Worm (Caenorhabditis elegans): ENCODE measurements around the gene smut-1.

Gene smut-1

ce11 chrV:6100492-6101004, 3.6 kb downstream of the smut-1 start, which contains the start of gene crt-1 (continued):
- TF ChIP-seq saeg-2 (GFP tag; IDR thresholded peaks at IDR 0.05) (peak; percentile 70; the same call in 1 of the 2 replicates), R02D3.7 (tag; optimal IDR thresholded peaks at IDR 0.05) (no peak), pqm-1 (tag; optimal IDR thresholded peaks at IDR 0.05) (no peak), dmd-6 (GFP tag; IDR thresholded peaks at IDR 0.05) (peak; percentile 96), mep-1 (tag; optimal IDR thresholded peaks at IDR 0.05) (peak; percentile 94), snpc-4 (tag; optimal IDR thresholded peaks at IDR 0.05) (no peak), lin-1 (GFP tag; IDR thresholded peaks at IDR 0.05) (peak; percentile 85; the same call in 1 of the 2 replicates), nhr-76 (tag; optimal IDR thresholded peaks at IDR 0.05) (no peak)

ce11 chrV:6101243-6101898, 4.5 kb downstream of the smut-1 start:
- TF ChIP-seq pqm-1 (tag; optimal IDR thresholded peaks at IDR 0.05) = peak; percentile 39
- TF ChIP-seq ctbp-1 (GFP tag; IDR thresholded peaks at IDR 0.05) = no peak
- TF ChIP-seq hlh-30 (tag; optimal IDR thresholded peaks at IDR 0.05; ENCODE audit: insufficient read depth) = no peak
- TF ChIP-seq lim-7 (GFP tag; IDR thresholded peaks at IDR 0.05) = no peak
- no peak for TF ChIP-seq nhr-25 (tag; optimal IDR thresholded peaks at IDR 0.05; ENCODE audit: borderline replicate concordance, insufficient read depth)
- TF ChIP-seq lin-29 (GFP tag; IDR thresholded peaks at IDR 0.05) = no peak
- TF ChIP-seq ceh-62 (tag; optimal IDR thresholded peaks at IDR 0.05) = no peak
- TF ChIP-seq spr-1 (tag; optimal IDR thresholded peaks at IDR 0.05) = no peak
- no peak for TF ChIP-seq ama-1 (optimal IDR thresholded peaks at IDR 0.05)
- no peak for TF ChIP-seq Y5F2A.4 (GFP tag; optimal IDR thresholded peaks at IDR 0.05)
- TF ChIP-seq nhr-237 (tag; optimal IDR thresholded peaks at IDR 0.05) = no peak
- TF ChIP-seq unc-62 (GFP tag; optimal IDR thresholded peaks at IDR 0.05 in 1 of 2) = peak in 1 of 2 experiments; percentile 49
- TF ChIP-seq unc-62 (tag; optimal IDR thresholded peaks at IDR 0.05) = no peak
- no peak for TF ChIP-seq mxl-3 (GFP tag; optimal IDR thresholded peaks at IDR 0.05)
- TF ChIP-seq set-16 (GFP tag; IDR thresholded peaks at IDR 0.05) = no peak
- TF ChIP-seq lin-13 (GFP tag; optimal IDR thresholded peaks at IDR 0.05) = no peak
- TF ChIP-seq dmd-6 (GFP tag; IDR thresholded peaks at IDR 0.05) = no peak
- TF ChIP-seq ceh-82 (tag; optimal IDR thresholded peaks at IDR 0.05) = no peak
- no peak for TF ChIP-seq F49E8.2 (tag; optimal IDR thresholded peaks at IDR 0.05; ENCODE audit: borderline replicate concordance)
- no peak for TF ChIP-seq aha-1 (tag)
- no peak for TF ChIP-seq cey-2 (tag; optimal IDR thresholded peaks at IDR 0.05; ENCODE audit: borderline replicate concordance, insufficient read depth)
- TF ChIP-seq mes-2 (tag; optimal IDR thresholded peaks at IDR 0.05; ENCODE audit: poor library complexity, severe bottlenecking) = no peak
- TF ChIP-seq daf-8 (GFP tag; IDR thresholded peaks at IDR 0.05) = no peak
- TF ChIP-seq F10B5.3 (tag; optimal IDR thresholded peaks at IDR 0.05) = no peak
- TF ChIP-seq sdz-12 (GFP tag; optimal IDR thresholded peaks at IDR 0.05) = no peak
- peak; percentile 43 for TF ChIP-seq dve-1 (tag; optimal IDR thresholded peaks at IDR 0.05; ENCODE audit: insufficient read depth)
- no peak for TF ChIP-seq daf-16 (GFP tag; optimal IDR thresholded peaks at IDR 0.05)
- TF ChIP-seq daf-16 (tag; optimal IDR thresholded peaks at IDR 0.05) = peak; percentile 74
- TF ChIP-seq mxl-2 (GFP tag; conservative IDR thresholded peaks at IDR 0.05) = no peak
- no peak for TF ChIP-seq ceh-20 (GFP tag; IDR thresholded peaks at IDR 0.05)
- peak; percentile 17 for TF ChIP-seq nhr-28 (tag; optimal IDR thresholded peaks at IDR 0.05)
- no peak for TF ChIP-seq tag-97 (GFP tag; IDR thresholded peaks at IDR 0.05)
- no peak for TF ChIP-seq nhr-77 (tag; optimal IDR thresholded peaks at IDR 0.05)
- TF ChIP-seq Y48G9A.11 (GFP tag; IDR thresholded peaks at IDR 0.05) = no peak
- TF ChIP-seq fkh-10 (GFP tag; optimal IDR thresholded peaks at IDR 0.05) = no peak
- no peak for TF ChIP-seq fos-1 (tag; optimal IDR thresholded peaks at IDR 0.05)
- no peak for TF ChIP-seq D1046.2 (GFP tag; IDR thresholded peaks at IDR 0.05)
- no peak for TF ChIP-seq snpc-4 (tag; optimal IDR thresholded peaks at IDR 0.05)
- TF ChIP-seq arid-1 (GFP tag; conservative IDR thresholded peaks at IDR 0.05) = no peak
- no peak for TF ChIP-seq ceh-44 (GFP tag; IDR thresholded peaks at IDR 0.05)
- TF ChIP-seq dpl-1 (GFP tag; optimal IDR thresholded peaks at IDR 0.05) = no peak
- no peak for TF ChIP-seq mdl-1 (tag; optimal IDR thresholded peaks at IDR 0.05)
- TF ChIP-seq daf-19 (GFP tag; conservative IDR thresholded peaks at IDR 0.05) = no peak
- no peak for TF ChIP-seq nhr-10 (tag; optimal IDR thresholded peaks at IDR 0.05)

All from whole organism, L4 larva.